Worm (Caenorhabditis elegans) whole organism, L1 larva: ENCODE results near the gene C25D7.9.

ENCODE experiments used
- C04F5.9 ChIP-seq: sonication (generic microtip); optimal IDR thresholded peaks from 2 replicates; lab custom pipeline; 2016; ENCODE audit warnings: missing genetic modification characterization, missing compliant biosample characterization
- C34B4.2 ChIP-seq: sonication (generic microtip); optimal IDR thresholded peaks from 2 replicates; lab custom pipeline; 2017; ENCODE audit warnings: mild to moderate bottlenecking, missing genetic modification characterization, missing compliant biosample characterization
- F16B12.6 ChIP-seq: fragments of 150-350 bp; optimal IDR thresholded peaks from 2 replicates; lab custom pipeline; 2014; ENCODE audit warnings: missing biosample characterization, missing genetic modification characterization
- alr-1 ChIP-seq: fragments of 200-800 bp; sonication (Bioruptor generic); optimal IDR thresholded peaks from 2 replicates; lab custom pipeline; 2018; ENCODE audit warnings: borderline replicate concordance, mild to moderate bottlenecking, missing genetic modification characterization, missing compliant biosample characterization
- ama-1 ChIP-seq: fragments of 150-350 bp; optimal IDR thresholded peaks from 2 replicates; lab custom pipeline; 2014
- blmp-1 ChIP-seq: fragments of 150-350 bp; optimal IDR thresholded peaks from 2 replicates; lab custom pipeline; 2014; ENCODE audit warnings: missing biosample characterization, missing genetic modification characterization
- ceh-63 ChIP-seq: fragments of 200-800 bp; sonication (Bioruptor generic); optimal IDR thresholded peaks from 2 replicates; lab custom pipeline; 2018; ENCODE audit warnings: mild to moderate bottlenecking, missing genetic modification characterization, missing compliant biosample characterization
- ceh-8 ChIP-seq: fragments of 200-800 bp; sonication (Bioruptor generic); optimal IDR thresholded peaks from 2 replicates; lab custom pipeline; 2018; ENCODE audit warnings: mild to moderate bottlenecking, missing genetic modification characterization, moderate library complexity, missing compliant biosample characterization
- ceh-88 ChIP-seq: fragments of 200-800 bp; sonication (Bioruptor generic); IDR thresholded peaks from 2 replicates; pipeline ENCODE4 v1.3.6; 2022; ENCODE audit warnings: missing genetic modification characterization, missing compliant biosample characterization
- ces-1 ChIP-seq: fragments of 150-350 bp; optimal IDR thresholded peaks from 2 replicates; lab custom pipeline; 2014; ENCODE audit warnings: missing biosample characterization, missing genetic modification reagents, missing genetic modification characterization
- dpl-1 ChIP-seq, 3 experiments: fragments of 150-350 bp in 2 of 3; sonication (generic microtip) in 1 of 3; optimal IDR thresholded peaks; 2 replicates each; lab custom pipeline; 2014 to 2017; ENCODE audit warnings: missing biosample characterization in 3 of 3, missing genetic modification characterization in 3 of 3, missing genetic modification reagents in 3 of 3
- dsc-1 ChIP-seq: sonication (generic microtip); optimal IDR thresholded peaks from 2 replicates; lab custom pipeline; 2016; ENCODE audit warnings: mild to moderate bottlenecking, missing genetic modification characterization, missing compliant biosample characterization
- efl-1 ChIP-seq, 4 experiments: fragments of 150-350 bp; optimal IDR thresholded peaks in 3 of 4; peaks in 1 of 4; 1 replicate in 1 of 4; 2 replicates in 3 of 4; lab custom pipeline; 2014; ENCODE audit warnings: missing biosample characterization in 2 of 4, missing genetic modification characterization in 2 of 4, missing genetic modification reagents in 2 of 4
- elt-2 ChIP-seq: sonication (generic microtip); optimal IDR thresholded peaks from 2 replicates; lab custom pipeline; 2016; ENCODE audit warnings: missing genetic modification characterization, mild to moderate bottlenecking, inconsistent platforms, missing compliant biosample characterization, missing genetic modification reagents
- elt-3 ChIP-seq, 6 experiments: fragments of 150-350 bp in 1 of 6; sonication (generic microtip); optimal IDR thresholded peaks; 2 replicates each; lab custom pipeline; 2017 to 2018; ENCODE audit warnings: missing biosample characterization in 6 of 6, missing genetic modification characterization in 6 of 6, inconsistent platforms in 1 of 6
- ets-5 ChIP-seq: fragments of 200-800 bp; sonication (Bioruptor generic); IDR thresholded peaks from 2 replicates; pipeline ENCODE4 v1.3.6; 2022; ENCODE audit warnings: missing genetic modification characterization, missing compliant biosample characterization
- fkh-4 ChIP-seq: sonication (generic microtip); optimal IDR thresholded peaks from 2 replicates; lab custom pipeline; 2016; ENCODE audit warnings: missing compliant biosample characterization, missing genetic modification characterization, borderline replicate concordance
- fkh-8 ChIP-seq: sonication (generic microtip); optimal IDR thresholded peaks from 2 replicates; lab custom pipeline; 2016; ENCODE audit warnings: mild to moderate bottlenecking, missing genetic modification characterization, missing compliant biosample characterization
- hlh-17 ChIP-seq: fragments of 200-800 bp; sonication (Bioruptor generic); optimal IDR thresholded peaks from 2 replicates; lab custom pipeline; 2018; ENCODE audit warnings: missing genetic modification characterization, mild to moderate bottlenecking, missing compliant biosample characterization, moderate library complexity, borderline replicate concordance
- hlh-4 ChIP-seq: sonication (generic microtip); optimal IDR thresholded peaks from 2 replicates; lab custom pipeline; 2016; ENCODE audit warnings: mild to moderate bottlenecking, missing genetic modification characterization, missing compliant biosample characterization
- hpl-2 ChIP-seq: fragments of 150-350 bp; optimal IDR thresholded peaks from 2 replicates; lab custom pipeline; 2014; ENCODE audit warnings: missing biosample characterization, missing genetic modification reagents, missing genetic modification characterization
- isw-1 ChIP-seq: fragments of 200-800 bp; sonication (Bioruptor generic); IDR thresholded peaks from 2 replicates; pipeline ENCODE4 v1.3.6; 2022; ENCODE audit warnings: missing genetic modification characterization, missing compliant biosample characterization
- jun-1 ChIP-seq: fragments of 150-350 bp; optimal IDR thresholded peaks from 2 replicates; lab custom pipeline; 2014; ENCODE audit warnings: missing biosample characterization, missing genetic modification reagents, missing genetic modification characterization
- lin-13 ChIP-seq: fragments of 150-350 bp; optimal IDR thresholded peaks from 2 replicates; lab custom pipeline; 2014; ENCODE audit warnings: missing biosample characterization, missing genetic modification reagents, missing genetic modification characterization
- lin-14 ChIP-seq: fragments of 200-800 bp; sonication (Bioruptor generic); optimal IDR thresholded peaks from 2 replicates; lab custom pipeline; 2018; ENCODE audit warnings: mild to moderate bottlenecking, missing genetic modification characterization, moderate library complexity, missing compliant biosample characterization
- lir-3 ChIP-seq: sonication (generic microtip); optimal IDR thresholded peaks from 2 replicates; lab custom pipeline; 2016; ENCODE audit warnings: mild to moderate bottlenecking, missing genetic modification characterization, moderate library complexity, missing compliant biosample characterization; ENCODE audit not compliant: poor library complexity
- lsy-2 ChIP-seq, 2 experiments: fragments of 150-350 bp; optimal IDR thresholded peaks; 2 replicates each; lab custom pipeline; 2014; ENCODE audit warnings: missing biosample characterization in 2 of 2, missing genetic modification characterization in 2 of 2
- mab-9 ChIP-seq: fragments of 200-800 bp; sonication (Bioruptor generic); IDR thresholded peaks from 2 replicates; pipeline ENCODE4 v1.3.6; 2022; ENCODE audit warnings: missing genetic modification reagents, missing genetic modification characterization, missing compliant biosample characterization
- mef-2 ChIP-seq: fragments of 150-350 bp; optimal IDR thresholded peaks from 2 replicates; lab custom pipeline; 2014; ENCODE audit warnings: missing biosample characterization, missing genetic modification characterization
- mep-1 ChIP-seq: fragments of 150-350 bp; optimal IDR thresholded peaks from 2 replicates; lab custom pipeline; 2014; ENCODE audit warnings: missing biosample characterization, missing genetic modification characterization
- nhr-12 ChIP-seq: sonication (generic microtip); optimal IDR thresholded peaks from 2 replicates; lab custom pipeline; 2017; ENCODE audit warnings: missing biosample characterization, missing genetic modification characterization
- nhr-20 ChIP-seq: sonication (generic microtip); optimal IDR thresholded peaks from 2 replicates; lab custom pipeline; 2016; ENCODE audit warnings: mild to moderate bottlenecking, missing genetic modification characterization, missing compliant biosample characterization
- nhr-28 ChIP-seq: fragments of 150-350 bp; optimal IDR thresholded peaks from 2 replicates; lab custom pipeline; 2014; ENCODE audit warnings: missing biosample characterization, missing genetic modification characterization
- nhr-47 ChIP-seq: sonication (generic microtip); optimal IDR thresholded peaks from 2 replicates; lab custom pipeline; 2016; ENCODE audit warnings: mild to moderate bottlenecking, missing genetic modification characterization, moderate library complexity, missing compliant biosample characterization
- nhr-71 ChIP-seq: sonication (generic microtip); optimal IDR thresholded peaks from 2 replicates; lab custom pipeline; 2016; ENCODE audit warnings: mild to moderate bottlenecking, missing genetic modification characterization, moderate library complexity, missing compliant biosample characterization
- nhr-76 ChIP-seq: sonication (generic microtip); optimal IDR thresholded peaks from 2 replicates; lab custom pipeline; 2017; ENCODE audit warnings: missing biosample characterization, missing genetic modification characterization
- nhr-77 ChIP-seq: fragments of 150-350 bp; optimal IDR thresholded peaks from 2 replicates; lab custom pipeline; 2014; ENCODE audit warnings: missing biosample characterization, missing genetic modification characterization
- nhr-84 ChIP-seq: sonication (generic microtip); optimal IDR thresholded peaks from 2 replicates; lab custom pipeline; 2017; ENCODE audit warnings: missing biosample characterization, missing genetic modification characterization
- nhr-85 ChIP-seq: sonication (generic microtip); peaks from one replicate; lab custom pipeline; 2016; ENCODE audit warnings: missing genetic modification characterization, inconsistent platforms, missing compliant biosample characterization
- pax-3 ChIP-seq: fragments of 200-800 bp; sonication (Bioruptor generic); optimal IDR thresholded peaks from 2 replicates; lab custom pipeline; 2018; ENCODE audit warnings: mild to moderate bottlenecking, missing genetic modification characterization, moderate library complexity, missing compliant biosample characterization
- pqm-1 ChIP-seq: sonication (generic microtip); optimal IDR thresholded peaks from 3 replicates; lab custom pipeline; 2017; ENCODE audit warnings: missing biosample characterization, missing genetic modification characterization
- rnt-1 ChIP-seq: sonication (generic microtip); optimal IDR thresholded peaks from 2 replicates; lab custom pipeline; 2016; ENCODE audit warnings: mild to moderate bottlenecking, missing genetic modification characterization, moderate library complexity, missing compliant biosample characterization
- skn-1 ChIP-seq: fragments of 150-350 bp; optimal IDR thresholded peaks from 2 replicates; lab custom pipeline; 2014; ENCODE audit warnings: missing biosample characterization, missing genetic modification characterization
- snu-23 ChIP-seq: sonication (generic microtip); optimal IDR thresholded peaks from 2 replicates; lab custom pipeline; 2016; ENCODE audit warnings: missing genetic modification characterization, missing compliant biosample characterization
- sox-4 ChIP-seq: sonication (generic microtip); optimal IDR thresholded peaks from 2 replicates; lab custom pipeline; 2016; ENCODE audit warnings: missing genetic modification characterization, missing compliant biosample characterization
- sptf-1 ChIP-seq: fragments of 150-350 bp; optimal IDR thresholded peaks from 2 replicates; lab custom pipeline; 2014; ENCODE audit warnings: missing biosample characterization, missing genetic modification characterization
- sup-37 ChIP-seq: fragments of 200-800 bp; sonication (Bioruptor generic); optimal IDR thresholded peaks from 2 replicates; lab custom pipeline; 2018; ENCODE audit warnings: mild to moderate bottlenecking, missing genetic modification characterization, missing compliant biosample characterization
- swsn-7 ChIP-seq: sonication (generic microtip); optimal IDR thresholded peaks from 2 replicates; lab custom pipeline; 2016; ENCODE audit warnings: missing genetic modification characterization, missing compliant biosample characterization
- tbx-2 ChIP-seq: sonication (generic microtip); optimal IDR thresholded peaks from 2 replicates; lab custom pipeline; 2016; ENCODE audit warnings: missing genetic modification characterization, missing compliant biosample characterization
- unc-86 ChIP-seq: sonication (generic microtip); optimal IDR thresholded peaks from 2 replicates; lab custom pipeline; 2016; ENCODE audit warnings: missing genetic modification characterization, missing compliant biosample characterization
- xbp-1 ChIP-seq: sonication (generic microtip); optimal IDR thresholded peaks from 2 replicates; lab custom pipeline; 2016; ENCODE audit warnings: missing genetic modification characterization, missing compliant biosample characterization
- zag-1 ChIP-seq: fragments of 150-350 bp; optimal IDR thresholded peaks from 2 replicates; lab custom pipeline; 2014; ENCODE audit warnings: missing biosample characterization, missing genetic modification characterization
- zip-4 ChIP-seq: fragments of 200-800 bp; sonication (Bioruptor generic); optimal IDR thresholded peaks from 2 replicates; lab custom pipeline; 2018; ENCODE audit warnings: mild to moderate bottlenecking, missing genetic modification characterization, moderate library complexity, missing compliant biosample characterization
- ztf-4 ChIP-seq: fragments of 150-350 bp; optimal IDR thresholded peaks from 2 replicates; lab custom pipeline; 2014; ENCODE audit warnings: missing biosample characterization, missing genetic modification characterization

The C25D7.9 gene

ce11 chrV:15015799-15016198 lies 49.1 kb upstream of the C25D7.9 start (continued):
- TF ChIP-seq sup-37 (no peak), tbx-2 (no peak), fkh-8 (tag; lab: Kevin White, UChicago) (no peak), F16B12.6 (tag; lab: Kevin White, UChicago) (no peak), alr-1 (no peak), nhr-12 (tag; lab: Kevin White, UChicago) (no peak), pax-3 (tag; lab: Kevin White, UChicago) (no peak), skn-1 (peak; percentile 7), elt-2 (tag; lab: Kevin White, UChicago) (no peak), ces-1 (GFP tag; lab: Kevin White, UChicago) (no peak), xbp-1 (no peak), sox-4 (tag; lab: Kevin White, UChicago) (no peak), lir-3 (no peak), elt-3 (tag; optimal IDR thresholded peaks at IDR 0.05; lab: Kevin White, UChicago) (peak in 1 of 6 experiments; percentile 36), mep-1 (peak; percentile 4), sptf-1 (tag; lab: Kevin White, UChicago) (no peak), rnt-1 (tag; lab: Kevin White, UChicago) (peak; percentile 11), ceh-8 (GFP tag; lab: Kevin White, UChicago) (no peak), lin-13 (GFP tag; lab: Kevin White, UChicago) (no peak), nhr-47 (tag; lab: Kevin White, UChicago) (no peak), unc-86 (no peak), zip-4 (GFP tag; lab: Kevin White, UChicago) (no peak), swsn-7 (tag; lab: Kevin White, UChicago) (no peak), snu-23 (GFP tag; lab: Kevin White, UChicago) (peak; percentile 33), jun-1 (no peak), lsy-2 (tag; optimal IDR thresholded peaks at IDR 0.05; lab: Kevin White, UChicago) (peak in 1 of 2 experiments; percentile 11), ztf-4 (tag; lab: Kevin White, UChicago) (no peak), C04F5.9 (no peak), nhr-85 (tag; lab: Kevin White, UChicago) (peak; percentile 54), nhr-77 (tag; lab: Kevin White, UChicago) (no peak), isw-1 (no peak), ets-5 (GFP tag; lab: Robert Waterston, UW) (no peak), lin-14 (GFP tag; lab: Kevin White, UChicago) (peak; percentile 44), mef-2 (tag; lab: Kevin White, UChicago) (no peak), hpl-2 (GFP tag; lab: Kevin White, UChicago) (no peak), nhr-76 (tag; lab: Kevin White, UChicago) (no peak), C34B4.2 (tag; lab: Kevin White, UChicago) (no peak), pqm-1 (tag; lab: Kevin White, UChicago) (no peak), zag-1 (tag; lab: Kevin White, UChicago) (no peak), mab-9 (GFP tag; lab: Robert Waterston, UW) (no peak), nhr-28 (tag; lab: Kevin White, UChicago) (no peak), blmp-1 (peak; percentile 39), nhr-84 (tag; lab: Kevin White, UChicago) (no peak), efl-1 (optimal IDR thresholded peaks at IDR 0.05; lab: Kevin White, UChicago) (no peak), efl-1 (GFP tag; optimal IDR thresholded peaks at IDR 0.05 in 1 of 2; lab: Kevin White, UChicago) (no peak), hlh-4 (tag; lab: Kevin White, UChicago) (no peak), ceh-88 (GFP tag; lab: Robert Waterston, UW) (no peak), fkh-4 (tag; lab: Kevin White, UChicago) (no peak), ceh-63 (GFP tag; lab: Kevin White, UChicago) (no peak), nhr-71 (tag; lab: Kevin White, UChicago) (peak; percentile 48), dsc-1 (tag; lab: Kevin White, UChicago) (no peak), nhr-20 (tag; lab: Kevin White, UChicago) (no peak), dpl-1 (GFP tag; optimal IDR thresholded peaks at IDR 0.05; lab: Kevin White, UChicago) (no peak), ama-1 (no peak), hlh-17 (GFP tag; lab: Kevin White, UChicago) (no peak)
